4 fruit fly cellular contexts compared by ENCODE assay signal in genomic region chrX:14627080-14627796, dm6.
TF ChIP-seq lines count a peak whose summit lies in the region.

No protein-coding gene starts in this region.

- TF ChIP-seq CTCF in whole organism, embryonic (GFP tag; optimal IDR thresholded peaks at IDR 0.05; lab: Kevin White, UChicago), result no peak

TF ChIP-seq in whole organism, embryonic, 481 proteins besides CTCF, POLR2A, EP300 and RAD21 (continues in another document):
- no peak for TF ChIP-seq CG18011 (GFP tag; optimal IDR thresholded peaks at IDR 0.05; lab: Kevin White, UChicago)
- TF ChIP-seq scrt (GFP tag; optimal IDR thresholded peaks at IDR 0.05; lab: Kevin White, UChicago), result peak; percentile 40
- peak; percentile 58 to 73 for TF ChIP-seq dpn (GFP tag; optimal IDR thresholded peaks at IDR 0.05; lab: Kevin White, UChicago)
- TF ChIP-seq wek (GFP tag; optimal IDR thresholded peaks at IDR 0.05; lab: Kevin White, UChicago), result peak; percentile 7
- TF ChIP-seq Usf (GFP tag; optimal IDR thresholded peaks at IDR 0.05; lab: Kevin White, UChicago), result peak; percentile 64
- peak; percentile 49 for TF ChIP-seq CG18764 (GFP tag; optimal IDR thresholded peaks at IDR 0.05; lab: Kevin White, UChicago)
- peak; percentile 34; the same call in 1 of the 3 replicates for TF ChIP-seq CG11560 (tag; IDR thresholded peaks at IDR 0.05; lab: Robert Waterston, UW)
- TF ChIP-seq CG18262 (tag; optimal IDR thresholded peaks at IDR 0.05; lab: Kevin White, UChicago), result peak; percentile 94
- TF ChIP-seq CG16779 (GFP tag; IDR thresholded peaks at IDR 0.05; lab: Robert Waterston, UW), result no peak
- no peak for TF ChIP-seq CG7745 (tag; optimal IDR thresholded peaks at IDR 0.05; lab: Kevin White, UChicago)
- TF ChIP-seq CG12744 (GFP tag; optimal IDR thresholded peaks at IDR 0.05; lab: Kevin White, UChicago), result peak; percentile 33
- no peak for TF ChIP-seq fru (optimal IDR thresholded peaks at IDR 0.05; lab: Kevin White, UChicago)
- TF ChIP-seq Dek (tag; optimal IDR thresholded peaks at IDR 0.05; lab: Kevin White, UChicago), result peak; percentile 58
- TF ChIP-seq Eip74EF (GFP tag; optimal IDR thresholded peaks at IDR 0.05; lab: Kevin White, UChicago), result peak in 1 of 2 experiments; percentile 80
- peak; percentile 49 to 88 for TF ChIP-seq chif (GFP tag; optimal IDR thresholded peaks at IDR 0.05; lab: Kevin White, UChicago)
- TF ChIP-seq CG13123 (GFP tag; optimal IDR thresholded peaks at IDR 0.05; lab: Kevin White, UChicago), result peak; percentile 52
- no peak; the same call in 1 of the 2 replicates for TF ChIP-seq gt (GFP tag; IDR thresholded peaks at IDR 0.05; lab: Robert Waterston, UW)
- TF ChIP-seq CG10209 (GFP tag; optimal IDR thresholded peaks at IDR 0.05; lab: Kevin White, UChicago), result peak; percentile 82
- peak; percentile 12 for TF ChIP-seq CG6854 (GFP tag; optimal IDR thresholded peaks at IDR 0.05; lab: Kevin White, UChicago)
- TF ChIP-seq dm (GFP tag; optimal IDR thresholded peaks at IDR 0.05; lab: Kevin White, UChicago), result peak; percentile 28
- TF ChIP-seq lilli (GFP tag; optimal IDR thresholded peaks at IDR 0.05; lab: Kevin White, UChicago), result peak; percentile 71
- TF ChIP-seq Elba2 (GFP tag; optimal IDR thresholded peaks at IDR 0.05; lab: Kevin White, UChicago), result peak; percentile 31

TF ChIP-seq in whole organism, prepupa, 60 proteins besides CTCF, POLR2A, EP300 and RAD21 (continues in another document):
- TF ChIP-seq CG9139 (GFP tag; optimal IDR thresholded peaks at IDR 0.05; lab: Kevin White, UChicago) (no peak), esn (GFP tag; optimal IDR thresholded peaks at IDR 0.05; lab: Kevin White, UChicago) (peak; percentile 20), dac (GFP tag; optimal IDR thresholded peaks at IDR 0.05; lab: Kevin White, UChicago) (no peak), CG6276 (GFP tag; optimal IDR thresholded peaks at IDR 0.05; lab: Kevin White, UChicago) (no peak), topi (GFP tag; optimal IDR thresholded peaks at IDR 0.05; lab: Kevin White, UChicago) (peak; percentile 33), net (GFP tag; optimal IDR thresholded peaks at IDR 0.05; lab: Kevin White, UChicago) (no peak), Smox (GFP tag; optimal IDR thresholded peaks at IDR 0.05; lab: Kevin White, UChicago) (peak; percentile 11), Ets21C (GFP tag; optimal IDR thresholded peaks at IDR 0.05; lab: Kevin White, UChicago) (no peak), CG1621 (tag; optimal IDR thresholded peaks at IDR 0.05; lab: Kevin White, UChicago) (no peak), salr (GFP tag; optimal IDR thresholded peaks at IDR 0.05; lab: Kevin White, UChicago) (no peak), CG11294 (GFP tag; IDR thresholded peaks at IDR 0.05; lab: Robert Waterston, UW) (no peak), dsx (GFP tag; optimal IDR thresholded peaks at IDR 0.05; lab: Kevin White, UChicago; ENCODE audit: poor library complexity, severe bottlenecking) (peak; percentile 18), CG32006 (GFP tag; optimal IDR thresholded peaks at IDR 0.05; lab: Kevin White, UChicago) (peak; percentile 32), fd85E (GFP tag; optimal IDR thresholded peaks at IDR 0.05; lab: Kevin White, UChicago) (no peak), lz (GFP tag; optimal IDR thresholded peaks at IDR 0.05; lab: Kevin White, UChicago) (peak; percentile 28), CG10631 (GFP tag; optimal IDR thresholded peaks at IDR 0.05; lab: Kevin White, UChicago) (peak; percentile 33), Hr39 (GFP tag; optimal IDR thresholded peaks at IDR 0.05; lab: Kevin White, UChicago) (peak; percentile 10), CG6808 (GFP tag; optimal IDR thresholded peaks at IDR 0.05; lab: Kevin White, UChicago) (peak; percentile 16), Gug (GFP tag; IDR thresholded peaks at IDR 0.05; lab: Robert Waterston, UW) (no peak), CG3032 (tag; optimal IDR thresholded peaks at IDR 0.05; lab: Kevin White, UChicago) (peak; percentile 38), CG31627 (GFP tag; optimal IDR thresholded peaks at IDR 0.05; lab: Kevin White, UChicago) (peak; percentile 9), Met (GFP tag; optimal IDR thresholded peaks at IDR 0.05; lab: Kevin White, UChicago) (peak; percentile 45), CG8319 (GFP tag; optimal IDR thresholded peaks at IDR 0.05; lab: Kevin White, UChicago) (peak; percentile 13), CG16779 (tag; optimal IDR thresholded peaks at IDR 0.05; lab: Kevin White, UChicago) (no peak)

TF ChIP-seq in whole organism, pupa, 21 proteins besides CTCF, POLR2A, EP300 and RAD21:
- TF ChIP-seq rn (GFP tag; IDR thresholded peaks at IDR 0.05; lab: Robert Waterston, UW) (no peak), gl (tag; optimal IDR thresholded peaks at IDR 0.05; lab: Kevin White, UChicago) (no peak), CG8159 (tag; optimal IDR thresholded peaks at IDR 0.05; lab: Kevin White, UChicago) (peak; percentile 38), CG15710 (tag; optimal IDR thresholded peaks at IDR 0.05; lab: Kevin White, UChicago) (peak; percentile 36), CG14655 (GFP tag; optimal IDR thresholded peaks at IDR 0.05; lab: Kevin White, UChicago) (peak; percentile 38), CG9948 (tag; optimal IDR thresholded peaks at IDR 0.05; lab: Kevin White, UChicago) (peak; percentile 50), fd96Ca (GFP tag; IDR thresholded peaks at IDR 0.05; lab: Robert Waterston, UW) (no peak), Ets98B (GFP tag; IDR thresholded peaks at IDR 0.05; lab: Robert Waterston, UW) (no peak), EcR (GFP tag; optimal IDR thresholded peaks at IDR 0.05; lab: Kevin White, UChicago) (no peak), CG12605 (GFP tag; IDR thresholded peaks at IDR 0.05; lab: Robert Waterston, UW) (0 out of 2 replicates have a peak, but pooled peaks have one; percentile 12), Pif1B (GFP tag; optimal IDR thresholded peaks at IDR 0.05; lab: Kevin White, UChicago) (peak; percentile 20), Pif1A (GFP tag; optimal IDR thresholded peaks at IDR 0.05; lab: Kevin White, UChicago) (peak; percentile 6), Snoo (tag; optimal IDR thresholded peaks at IDR 0.05; lab: Kevin White, UChicago) (no peak), CG10348 (GFP tag; IDR thresholded peaks at IDR 0.05; lab: Robert Waterston, UW) (no peak), CG4496 (GFP tag; IDR thresholded peaks at IDR 0.05; lab: Robert Waterston, UW) (peak; percentile 38; the same call in 1 of the 3 replicates), D1 (tag; optimal IDR thresholded peaks at IDR 0.05; lab: Kevin White, UChicago) (no peak), CG13204 (GFP tag; optimal IDR thresholded peaks at IDR 0.05; lab: Kevin White, UChicago) (peak; percentile 6), CG8301 (tag; optimal IDR thresholded peaks at IDR 0.05; lab: Kevin White, UChicago) (peak; percentile 12), CG32121 (GFP tag; IDR thresholded peaks at IDR 0.05; lab: Robert Waterston, UW) (no peak), CG34367 (tag; optimal IDR thresholded peaks at IDR 0.05; lab: Kevin White, UChicago) (peak; percentile 12), CG17806 (tag; optimal IDR thresholded peaks at IDR 0.05; lab: Kevin White, UChicago) (peak; percentile 35)

TF ChIP-seq in whole organism, wandering third instar larva, 38 proteins besides CTCF, POLR2A, EP300 and RAD21:
- TF ChIP-seq OdsH (GFP tag; optimal IDR thresholded peaks at IDR 0.05; lab: Kevin White, UChicago) (no peak), fru (GFP tag; optimal IDR thresholded peaks at IDR 0.05; lab: Kevin White, UChicago) (peak; percentile 1), sv (GFP tag; optimal IDR thresholded peaks at IDR 0.05; lab: Kevin White, UChicago) (peak; percentile 49)
TF ChIP-seq in whole organism, wandering third instar larva: peak in this region for 2.

Comparison
In these comparisons a context has a peak if more than half of its experiments do, and no peak if none do; other contexts are left out.
1. Of the 7 proteins assayed by ChIP-seq in both whole organism, embryonic and whole organism, prepupa: peak only in whole organism, embryonic: Blimp-1, CG6854 and Gug; only in whole organism, prepupa: Hr39; in both: Sox102F; in neither: 2.